Fruit fly (Drosophila melanogaster) whole organism, embryonic: Measurements from ENCODE around the gene yuri.

Experiments used
- Antp ChIP-seq: fragments of 200-800 bp; sonication (Bioruptor generic); optimal IDR thresholded peaks from 3 replicates; lab custom pipeline; 2016; ENCODE audit warnings: missing biosample characterization, missing genetic modification characterization
- Bgb ChIP-seq: fragments of 200-800 bp; sonication (Bioruptor generic); IDR thresholded peaks from 2 replicates; pipeline ENCODE4 v1.3.6; 2022; ENCODE audit warnings: missing biosample characterization, missing genetic modification characterization; ENCODE audit not compliant: partially characterized antibody
- Bteb2 ChIP-seq: fragments of 200-800 bp; sonication (Bioruptor generic); optimal IDR thresholded peaks from 2 replicates; lab custom pipeline; 2016; ENCODE audit warnings: missing biosample characterization, missing genetic modification characterization
- CG10209 ChIP-seq: fragments of 200-800 bp; sonication (Bioruptor generic); optimal IDR thresholded peaks from 3 replicates; lab custom pipeline; 2017; ENCODE audit warnings: missing biosample characterization, mild to moderate bottlenecking, missing genetic modification characterization, missing genetic modification reagents
- CG10431 ChIP-seq: fragments of 200-800 bp; sonication (Bioruptor generic); optimal IDR thresholded peaks from 3 replicates; lab custom pipeline; 2018; ENCODE audit warnings: missing biosample characterization, mild to moderate bottlenecking, missing genetic modification characterization
- CG11504 ChIP-seq: fragments of 200-800 bp; sonication (Bioruptor generic); optimal IDR thresholded peaks from 3 replicates; lab custom pipeline; 2019; ENCODE audit warnings: missing biosample characterization, mild to moderate bottlenecking, missing genetic modification characterization, moderate library complexity
- CG12104 ChIP-seq: fragments of 200-800 bp; sonication (Bioruptor generic); optimal IDR thresholded peaks from 3 replicates; lab custom pipeline; 2016; ENCODE audit warnings: missing biosample characterization, missing genetic modification characterization
- CG12391 ChIP-seq: fragments of 200-800 bp; sonication (Bioruptor generic); optimal IDR thresholded peaks from 3 replicates; lab custom pipeline; 2018; ENCODE audit warnings: missing biosample characterization, mild to moderate bottlenecking, missing genetic modification characterization, moderate library complexity
- CG13296 ChIP-seq: fragments of 200-800 bp; sonication (Bioruptor generic); optimal IDR thresholded peaks from 3 replicates; lab custom pipeline; 2018; ENCODE audit warnings: missing biosample characterization, mild to moderate bottlenecking, missing genetic modification characterization
- CG13424 ChIP-seq: fragments of 200-800 bp; sonication (Bioruptor generic); optimal IDR thresholded peaks from 2 replicates; lab custom pipeline; 2019; ENCODE audit warnings: missing biosample characterization, mild to moderate bottlenecking, missing genetic modification characterization, moderate library complexity
- CG13624 ChIP-seq: fragments of 200-800 bp; sonication (Bioruptor generic); optimal IDR thresholded peaks from 2 replicates; lab custom pipeline; 2016; ENCODE audit warnings: missing biosample characterization, missing genetic modification characterization
- CG14965 ChIP-seq: fragments of 200-800 bp; sonication (Bioruptor generic); optimal IDR thresholded peaks from 2 replicates; lab custom pipeline; 2016; ENCODE audit warnings: missing biosample characterization, missing genetic modification characterization, borderline replicate concordance
- CG1529 ChIP-seq: fragments of 200-800 bp; sonication (Bioruptor generic); optimal IDR thresholded peaks from 3 replicates; lab custom pipeline; 2018; ENCODE audit warnings: missing biosample characterization, missing genetic modification characterization
- CG17328 ChIP-seq: fragments of 200-800 bp; sonication (Bioruptor generic); IDR thresholded peaks from 2 replicates; pipeline ENCODE4 v1.3.6; 2022; ENCODE audit warnings: missing biosample characterization, missing genetic modification characterization
- CG17361 ChIP-seq: fragments of 200-800 bp; sonication (Bioruptor generic); IDR thresholded peaks from 3 replicates; pipeline ENCODE4 v1.3.6; 2022; ENCODE audit warnings: missing biosample characterization, missing genetic modification characterization
- CG32767 ChIP-seq: fragments of 200-800 bp; sonication (Bioruptor generic); IDR thresholded peaks from 2 replicates; pipeline ENCODE4 v1.3.6; 2022; ENCODE audit warnings: missing biosample characterization, missing genetic modification characterization
- CG34224 ChIP-seq: fragments of 200-800 bp; sonication (Bioruptor generic); IDR thresholded peaks from 3 replicates; pipeline ENCODE4 v1.3.6; 2022; ENCODE audit warnings: missing biosample characterization, missing genetic modification characterization; ENCODE audit not compliant: partially characterized antibody
- CG4424 ChIP-seq: fragments of 200-800 bp; sonication (Bioruptor generic); optimal IDR thresholded peaks from 3 replicates; lab custom pipeline; 2016; ENCODE audit warnings: missing biosample characterization, missing genetic modification characterization
- CG5245 ChIP-seq: fragments of 200-800 bp; sonication (Bioruptor generic); optimal IDR thresholded peaks from 3 replicates; lab custom pipeline; 2016; ENCODE audit warnings: missing biosample characterization, missing genetic modification characterization
- CG6272 ChIP-seq: fragments of 200-800 bp; sonication (Bioruptor generic); IDR thresholded peaks from 2 replicates; pipeline ENCODE4 v1.3.6; 2022; ENCODE audit warnings: missing biosample characterization, missing genetic modification characterization
- CG6683 ChIP-seq: fragments of 200-800 bp; sonication (Bioruptor generic); optimal IDR thresholded peaks from 2 replicates; lab custom pipeline; 2017; ENCODE audit warnings: missing biosample characterization, mild to moderate bottlenecking, missing genetic modification characterization, missing genetic modification reagents
- CG7987 ChIP-seq: fragments of 200-800 bp; sonication (Bioruptor generic); optimal IDR thresholded peaks from 2 replicates; lab custom pipeline; 2018; ENCODE audit warnings: missing biosample characterization, mild to moderate bottlenecking, missing genetic modification characterization, moderate library complexity
- CG8290 ChIP-seq, 3 experiments: fragments of 200-800 bp; sonication (Bioruptor generic); optimal IDR thresholded peaks; 2 replicates each; lab custom pipeline; 2016 to 2019; ENCODE audit warnings: missing biosample characterization in 3 of 3, missing genetic modification characterization in 3 of 3, mild to moderate bottlenecking in 2 of 3, moderate library complexity in 1 of 3
- CG8478 ChIP-seq: fragments of >200 bp; optimal IDR thresholded peaks from 2 replicates; lab custom pipeline; 2018
- CG8924 ChIP-seq: fragments of 200-800 bp; optimal IDR thresholded peaks from 3 replicates; lab custom pipeline; 2019; ENCODE audit warnings: missing biosample characterization, mild to moderate bottlenecking, missing genetic modification characterization, moderate library complexity
- CG9437 ChIP-seq: fragments of 200-800 bp; sonication (Bioruptor generic); optimal IDR thresholded peaks from 2 replicates; lab custom pipeline; 2018; ENCODE audit warnings: missing biosample characterization, mild to moderate bottlenecking, missing genetic modification characterization
- CkIIα-i1 ChIP-seq: fragments of 200-800 bp; sonication (Bioruptor generic); IDR thresholded peaks from 2 replicates; pipeline ENCODE4 v1.3.6; 2022; ENCODE audit warnings: missing biosample characterization, missing genetic modification characterization
- CrebB ChIP-seq: fragments of 200-800 bp; sonication (Bioruptor generic); optimal IDR thresholded peaks from 3 replicates; lab custom pipeline; 2018; ENCODE audit warnings: missing biosample characterization, mild to moderate bottlenecking, missing genetic modification characterization
- Fer3 ChIP-seq: fragments of 200-800 bp; sonication (Bioruptor generic); optimal IDR thresholded peaks from 2 replicates; lab custom pipeline; 2018; ENCODE audit warnings: missing biosample characterization, mild to moderate bottlenecking, missing genetic modification characterization, moderate library complexity
- HLH3B ChIP-seq: fragments of 200-800 bp; sonication (Bioruptor generic); IDR thresholded peaks from 2 replicates; pipeline ENCODE4 v1.3.6; 2022; ENCODE audit warnings: missing biosample characterization, missing genetic modification characterization
- Hr51 ChIP-seq, 2 experiments: fragments of 200-800 bp; sonication (Bioruptor generic); optimal IDR thresholded peaks; 2 replicates in 1 of 2; 3 replicates in 1 of 2; lab custom pipeline; 2016 to 2018; ENCODE audit warnings: missing biosample characterization in 2 of 2, missing genetic modification characterization in 2 of 2, mild to moderate bottlenecking in 1 of 2, moderate library complexity in 1 of 2
- Mrtf ChIP-seq: fragments of 200-800 bp; sonication (Bioruptor generic); IDR thresholded peaks from 3 replicates; pipeline ENCODE4 v1.3.6; 2022; ENCODE audit warnings: missing biosample characterization, missing genetic modification characterization
- Side ChIP-seq: fragments of 200-800 bp; sonication (Bioruptor generic); optimal IDR thresholded peaks from 2 replicates; lab custom pipeline; 2016; ENCODE audit warnings: missing biosample characterization, missing genetic modification characterization
- Sox100B ChIP-seq: fragments of 200-800 bp; sonication (Bioruptor generic); optimal IDR thresholded peaks from 3 replicates; lab custom pipeline; 2018; ENCODE audit warnings: missing biosample characterization, mild to moderate bottlenecking, missing genetic modification characterization
- ap ChIP-seq: fragments of 200-800 bp; sonication (Bioruptor generic); IDR thresholded peaks from 2 replicates; pipeline ENCODE4 v1.3.6; 2022; ENCODE audit warnings: missing biosample characterization, missing genetic modification characterization
- bbx ChIP-seq: fragments of 200-800 bp; sonication (Bioruptor generic); IDR thresholded peaks from 2 replicates; pipeline ENCODE4 v1.3.6; 2022; ENCODE audit warnings: missing biosample characterization, missing genetic modification characterization; ENCODE audit not compliant: partially characterized antibody
- da ChIP-seq: fragments of 200-800 bp; sonication (Bioruptor generic); optimal IDR thresholded peaks from 2 replicates; lab custom pipeline; 2016; ENCODE audit warnings: missing biosample characterization, missing genetic modification characterization
- p53 ChIP-seq: fragments of 200-800 bp; sonication (Bioruptor generic); optimal IDR thresholded peaks from 2 replicates; lab custom pipeline; 2016; ENCODE audit warnings: missing biosample characterization, missing genetic modification characterization
- pnt ChIP-seq: fragments of 200-800 bp; sonication (Bioruptor generic); optimal IDR thresholded peaks from 3 replicates; lab custom pipeline; 2016; ENCODE audit warnings: missing biosample characterization, missing genetic modification characterization
- seq ChIP-seq: fragments of 200-800 bp; sonication (Bioruptor generic); IDR thresholded peaks from 2 replicates; pipeline ENCODE4 v1.3.6; 2022; ENCODE audit warnings: missing biosample characterization, missing genetic modification characterization
- slbo ChIP-seq: fragments of 200-800 bp; sonication (Bioruptor generic); IDR thresholded peaks from 2 replicates; pipeline ENCODE4 v1.3.6; 2022; ENCODE audit warnings: missing biosample characterization, missing genetic modification characterization
- slou ChIP-seq: fragments of 200-800 bp; sonication (Bioruptor generic); optimal IDR thresholded peaks from 3 replicates; lab custom pipeline; 2016; ENCODE audit warnings: missing biosample characterization, missing genetic modification characterization
- stwl ChIP-seq: fragments of 200-800 bp; sonication (Bioruptor generic); optimal IDR thresholded peaks from 3 replicates; lab custom pipeline; 2018; ENCODE audit warnings: missing biosample characterization, mild to moderate bottlenecking, missing genetic modification characterization, moderate library complexity
- trh ChIP-seq: fragments of 200-800 bp; sonication (Bioruptor generic); optimal IDR thresholded peaks from 2 replicates; lab custom pipeline; 2016; ENCODE audit warnings: missing biosample characterization, missing genetic modification characterization
- twi ChIP-seq: fragments of 200-800 bp; optimal IDR thresholded peaks from 2 replicates; lab custom pipeline; 2019; ENCODE audit warnings: missing biosample characterization, mild to moderate bottlenecking, missing genetic modification characterization, moderate library complexity
- unpg ChIP-seq: fragments of 200-800 bp; sonication (Bioruptor generic); optimal IDR thresholded peaks from 3 replicates; lab custom pipeline; 2018; ENCODE audit warnings: missing biosample characterization, mild to moderate bottlenecking, missing genetic modification characterization, moderate library complexity
- usp ChIP-seq: fragments of >200 bp; optimal IDR thresholded peaks from 2 replicates; lab custom pipeline; 2017; ENCODE audit warnings: missing biosample characterization, missing genetic modification characterization
- vnd ChIP-seq: fragments of 200-800 bp; sonication (Bioruptor generic); IDR thresholded peaks from 3 replicates; pipeline ENCODE4 v1.3.6; 2022; ENCODE audit warnings: missing biosample characterization, missing genetic modification characterization; ENCODE audit not compliant: partially characterized antibody
- wdn ChIP-seq: fragments of 200-800 bp; sonication (Bioruptor generic); IDR thresholded peaks from 2 replicates; pipeline ENCODE4 v1.3.6; 2022; ENCODE audit warnings: missing biosample characterization, missing genetic modification characterization

The yuri gene

DNA sequence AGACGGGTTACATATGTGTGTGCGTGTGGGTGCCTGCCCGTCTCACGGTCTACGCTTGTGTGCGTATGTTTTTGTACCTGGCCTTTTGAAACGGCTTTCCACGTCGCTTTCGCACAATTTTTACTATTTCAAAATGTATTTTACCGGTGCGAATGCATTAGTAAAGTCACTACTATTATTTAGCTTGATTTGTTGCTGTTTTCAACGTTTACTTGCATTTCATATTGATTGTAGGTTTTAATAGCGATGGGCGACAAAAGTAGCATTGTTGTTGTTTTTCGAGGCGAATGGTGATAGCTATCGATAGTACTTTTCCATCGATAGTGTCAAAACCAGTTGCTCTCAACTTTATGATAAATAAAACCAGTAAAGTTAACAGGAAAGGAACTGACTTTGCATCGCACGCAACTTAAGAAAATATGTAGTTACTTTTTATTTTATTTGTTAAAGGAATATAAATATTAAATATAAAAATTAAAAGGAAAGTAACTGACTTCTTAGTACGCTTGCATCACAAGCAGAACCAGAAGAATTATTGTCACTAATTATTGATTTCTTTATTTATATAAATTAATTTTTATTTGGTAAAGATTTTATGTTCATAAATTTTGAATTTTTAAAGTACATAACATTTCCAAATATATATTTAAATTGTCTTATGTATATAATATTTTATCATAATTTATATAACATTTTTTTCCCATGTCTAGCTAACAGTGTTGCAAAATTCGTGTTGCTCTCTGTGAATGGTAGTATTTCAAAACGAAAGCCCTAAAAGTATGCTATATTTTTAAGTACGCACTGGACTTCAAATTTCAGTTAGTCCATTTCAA lies 7.5 kb upstream of the yuri start, which contains the start of gene Cul3 (continued):
- TF ChIP-seq CG8924 (tag; lab: Kevin White, UChicago) (peak; percentile 46), CG6683 (GFP tag; lab: Kevin White, UChicago) (no peak), CG6272 (peak; percentile 37), usp (GFP tag; lab: Kevin White, UChicago) (no peak), CG11504 (tag; lab: Kevin White, UChicago) (peak; percentile 57), CG13424 (tag; lab: Kevin White, UChicago) (peak; percentile 15), CG7987 (no peak), CG5245 (no peak), CG32767 (GFP tag; lab: Robert Waterston, UW) (no peak), p53 (no peak), CG1529 (GFP tag; lab: Kevin White, UChicago) (no peak), Antp (GFP tag; lab: Kevin White, UChicago) (no peak), Side (GFP tag; lab: Kevin White, UChicago) (no peak), CG17328 (GFP tag; lab: Robert Waterston, UW) (no peak), wdn (GFP tag; lab: Robert Waterston, UW) (no peak), CG13296 (GFP tag; lab: Kevin White, UChicago) (no peak), vnd (GFP tag; lab: Robert Waterston, UW) (peak; percentile 85), Fer3 (tag; lab: Kevin White, UChicago) (no peak), CG8478 (lab: Kevin White, UChicago) (peak; percentile 48), CG34224 (GFP tag; lab: Robert Waterston, UW) (peak; percentile 73), slbo (GFP tag; lab: Robert Waterston, UW) (peak; percentile 56), CkIIα-i1 (GFP tag; lab: Robert Waterston, UW) (no peak), Bteb2 (GFP tag; lab: Kevin White, UChicago) (no peak), CG14965 (GFP tag; lab: Kevin White, UChicago) (no peak), pnt (no peak), CrebB (no peak), CG4424 (peak; percentile 9), CG8290 (GFP tag; optimal IDR thresholded peaks at IDR 0.05; lab: Kevin White, UChicago) (no peak), CG8290 (tag; optimal IDR thresholded peaks at IDR 0.05; lab: Kevin White, UChicago) (peak in 1 of 2 experiments; percentile 18), seq (GFP tag; lab: Robert Waterston, UW) (no peak), stwl (tag; lab: Kevin White, UChicago) (peak; percentile 36), ap (GFP tag; lab: Robert Waterston, UW) (no peak), CG10209 (GFP tag; lab: Kevin White, UChicago) (no peak), da (GFP tag; lab: Kevin White, UChicago) (no peak), HLH3B (GFP tag; lab: Robert Waterston, UW) (no peak), bbx (peak; percentile 75), CG17361 (GFP tag; lab: Robert Waterston, UW) (peak; percentile 47; the same call in 1 of the 3 replicates), CG13624 (GFP tag; lab: Kevin White, UChicago) (no peak), Mrtf (no peak), slou (no peak), CG10431 (GFP tag; lab: Kevin White, UChicago) (no peak), CG9437 (GFP tag; lab: Kevin White, UChicago) (peak; percentile 13), Bgb (peak; percentile 76), Sox100B (GFP tag; lab: Kevin White, UChicago) (peak; percentile 21), CG12104 (GFP tag; lab: Kevin White, UChicago) (no peak), Hr51 (GFP tag; optimal IDR thresholded peaks at IDR 0.05; lab: Kevin White, UChicago) (no peak), trh (GFP tag; lab: Kevin White, UChicago) (no peak), twi (tag; lab: Kevin White, UChicago) (no peak), unpg (GFP tag; lab: Kevin White, UChicago) (no peak), CG12391 (tag; lab: Kevin White, UChicago) (peak; percentile 40)
